Worm (Caenorhabditis elegans): ENCODE data around the gene tbc-2.
A peak's percentile ranks its signal among the peaks of the same experiment; 100 is the strongest.

The tbc-2 gene

ce11 chrII:5788815-5789214 is 38.4 kb downstream of the tbc-2 start, which contains the start of gene K05F1.13:
TSS of gene K05F1.13 (plus strand) at chrII:5789115.
- TF ChIP-seq ets-7 (tag; optimal IDR thresholded peaks at IDR 0.05), result no peak
- no peak for TF ChIP-seq hmbx-1 (tag; optimal IDR thresholded peaks at IDR 0.05)
- no peak for TF ChIP-seq flt-1 (GFP tag; IDR thresholded peaks at IDR 0.05)
- no peak for TF ChIP-seq ceh-13 (GFP tag; optimal IDR thresholded peaks at IDR 0.05)

- TF ChIP-seq ceh-36 (tag; optimal IDR thresholded peaks at IDR 0.05) (no peak), aly-1 (tag; optimal IDR thresholded peaks at IDR 0.05) (no peak), pes-1 (GFP tag; IDR thresholded peaks at IDR 0.05) (no peak)
Observed at ce11 chrII:5785504-5785903, 41.7 kb downstream of the tbc-2 start.

ce11 chrII:5781935-5782921 is 45.0 kb downstream of the tbc-2 start, which contains the start of gene K05F1.6:
TSS of gene K05F1.6 (plus strand) at chrII:5782520.
- TF ChIP-seq tra-4 (tag; optimal IDR thresholded peaks at IDR 0.05) (no peak), ceh-13 (GFP tag; optimal IDR thresholded peaks at IDR 0.05) (peak; percentile 42), ama-1 (optimal IDR thresholded peaks at IDR 0.05) (no peak), F13C5.2 (tag; optimal IDR thresholded peaks at IDR 0.05) (peak; percentile 3), hmg-4 (GFP tag; optimal IDR thresholded peaks at IDR 0.05) (peak; percentile 88), ets-7 (tag; optimal IDR thresholded peaks at IDR 0.05) (peak; percentile 58), tbx-37 (GFP tag; conservative IDR thresholded peaks at IDR 0.05) (peak; percentile 17; the same call in 1 of the 2 replicates), pes-1 (GFP tag; IDR thresholded peaks at IDR 0.05) (peak; percentile 79), hmbx-1 (tag; optimal IDR thresholded peaks at IDR 0.05) (peak; percentile 4), sea-1 (GFP tag; conservative IDR thresholded peaks at IDR 0.05) (peak; percentile 59; the same call in 1 of the 2 replicates), aly-1 (tag; optimal IDR thresholded peaks at IDR 0.05) (peak; percentile 92), tbx-11 (GFP tag; IDR thresholded peaks at IDR 0.05) (peak; percentile 71), scrt-1 (GFP tag; IDR thresholded peaks at IDR 0.05) (peak; percentile 68), flt-1 (GFP tag; IDR thresholded peaks at IDR 0.05) (peak; percentile 9; the same call in 1 of the 2 replicates), hnd-1 (tag; optimal IDR thresholded peaks at IDR 0.05) (peak; percentile 38), ceh-36 (tag; optimal IDR thresholded peaks at IDR 0.05) (peak; percentile 58), B0310.2 (tag; optimal IDR thresholded peaks at IDR 0.05) (peak; percentile 77)

- TF ChIP-seq F13C5.2 (tag; optimal IDR thresholded peaks at IDR 0.05) (peak; percentile 18), ceh-13 (GFP tag; optimal IDR thresholded peaks at IDR 0.05) (no peak)
Observed at ce11 chrII:5779866-5780265, 47.4 kb downstream of the tbc-2 start.

ce11 chrII:5777372-5777771 is 49.9 kb downstream of the tbc-2 start:
- TF ChIP-seq pes-1 (GFP tag; IDR thresholded peaks at IDR 0.05), result no peak
- TF ChIP-seq F13C5.2 (tag; optimal IDR thresholded peaks at IDR 0.05), result no peak
- no peak for TF ChIP-seq sea-1 (GFP tag; conservative IDR thresholded peaks at IDR 0.05)
- TF ChIP-seq aly-1 (tag; optimal IDR thresholded peaks at IDR 0.05), result no peak
- TF ChIP-seq flt-1 (GFP tag; IDR thresholded peaks at IDR 0.05), result no peak
- TF ChIP-seq hnd-1 (tag; optimal IDR thresholded peaks at IDR 0.05), result no peak
- no peak for TF ChIP-seq scrt-1 (GFP tag; IDR thresholded peaks at IDR 0.05)

- TF ChIP-seq ceh-36 (tag; optimal IDR thresholded peaks at IDR 0.05) (no peak), sea-1 (GFP tag; conservative IDR thresholded peaks at IDR 0.05) (no peak), flt-1 (GFP tag; IDR thresholded peaks at IDR 0.05) (no peak), hmg-4 (GFP tag; optimal IDR thresholded peaks at IDR 0.05) (no peak)
Observed at ce11 chrII:5774879-5775278, 52.4 kb downstream of the tbc-2 start.

ce11 chrII:5774120-5774519 is 53.1 kb downstream of the tbc-2 start, which contains the start of the genes dmd-5 and F10C1.1:
TSS of gene dmd-5 (minus strand) at chrII:5774220.
TSS of gene F10C1.1 (plus strand) at chrII:5774229.
- no peak for TF ChIP-seq tra-4 (tag; optimal IDR thresholded peaks at IDR 0.05)
- TF ChIP-seq pes-1 (GFP tag; IDR thresholded peaks at IDR 0.05), result no peak
- no peak for TF ChIP-seq B0310.2 (tag; optimal IDR thresholded peaks at IDR 0.05)
- TF ChIP-seq ceh-13 (GFP tag; optimal IDR thresholded peaks at IDR 0.05), result no peak
- no peak for TF ChIP-seq hnd-1 (tag; optimal IDR thresholded peaks at IDR 0.05)
- TF ChIP-seq ets-7 (tag; optimal IDR thresholded peaks at IDR 0.05), result no peak
